Worm (Caenorhabditis elegans) whole organism, L4 larva: Measurements from ENCODE around the gene Y113G7B.15.

ENCODE experiments used
- lin-39 ChIP-seq: fragments of 150-350 bp; optimal IDR thresholded peaks from 2 replicates; lab custom pipeline; 2014; ENCODE audit warnings: missing biosample characterization, missing genetic modification reagents, missing genetic modification characterization
- mdl-1 ChIP-seq, 2 experiments: fragments of 150-350 bp in 1 of 2; sonication (generic microtip) in 1 of 2; optimal IDR thresholded peaks; 2 replicates each; lab custom pipeline; 2014 to 2017; ENCODE audit warnings: missing biosample characterization in 2 of 2, missing genetic modification characterization in 2 of 2

- TF ChIP-seq mdl-1 (tag; optimal IDR thresholded peaks at IDR 0.05; lab: Kevin White, UChicago) (peak in 1 of 2 experiments; percentile 57), lin-39 (no peak)
Measured at ce11 chrV:20249438-20250120, 15.9 kb upstream of the Y113G7B.15 start, which contains the start of gene swsn-1.
